Fruit fly (Drosophila melanogaster): Measurements from ENCODE around the gene CG15422.

DNA sequence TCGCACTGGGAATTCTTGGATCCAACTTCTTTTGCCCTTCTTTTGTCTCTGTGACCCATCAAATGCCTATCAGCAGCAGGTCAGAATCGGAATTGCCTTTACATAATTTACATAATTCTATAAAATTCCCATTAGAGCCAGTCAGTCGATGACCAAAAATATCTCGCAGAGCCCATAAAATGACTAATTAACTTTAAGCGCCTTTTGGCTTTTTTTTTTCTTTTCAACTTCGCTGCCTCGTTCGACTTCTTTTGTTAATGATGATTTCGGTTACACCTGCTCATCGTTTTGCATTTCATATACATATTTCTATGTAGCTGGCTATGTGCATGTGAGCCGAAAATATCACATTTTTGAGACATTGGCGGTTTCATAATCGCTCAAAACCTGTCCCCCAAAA lies 47.0 kb downstream of the CG15422 start:
- no peak for TF ChIP-seq fd59A (GFP tag; optimal IDR thresholded peaks at IDR 0.05)
- TF ChIP-seq CG6163 (GFP tag; IDR thresholded peaks at IDR 0.05): no peak

Data from whole organism, prepupa.